Worm (Caenorhabditis elegans): ENCODE data around the gene F08D12.2.

F08D12.2 gene

ce11 chrII:2802804-2803586 is 21.5 kb downstream of the F08D12.2 start:
- TF ChIP-seq B0310.2 (tag; optimal IDR thresholded peaks at IDR 0.05) (no peak), ets-7 (tag; optimal IDR thresholded peaks at IDR 0.05) (no peak), hmg-4 (GFP tag; optimal IDR thresholded peaks at IDR 0.05) (no peak), flt-1 (GFP tag; IDR thresholded peaks at IDR 0.05) (no peak), sea-1 (GFP tag; conservative IDR thresholded peaks at IDR 0.05) (no peak), ceh-13 (GFP tag; optimal IDR thresholded peaks at IDR 0.05) (no peak), pes-1 (GFP tag; IDR thresholded peaks at IDR 0.05) (no peak), scrt-1 (GFP tag; IDR thresholded peaks at IDR 0.05) (no peak), ama-1 (optimal IDR thresholded peaks at IDR 0.05) (no peak), hmbx-1 (tag; optimal IDR thresholded peaks at IDR 0.05) (no peak), tbx-37 (GFP tag; conservative IDR thresholded peaks at IDR 0.05) (no peak), hnd-1 (tag; optimal IDR thresholded peaks at IDR 0.05) (no peak), aly-1 (tag; optimal IDR thresholded peaks at IDR 0.05) (no peak), ceh-36 (tag; optimal IDR thresholded peaks at IDR 0.05) (no peak), tbx-11 (GFP tag; IDR thresholded peaks at IDR 0.05) (no peak), F13C5.2 (tag; optimal IDR thresholded peaks at IDR 0.05) (no peak), tra-4 (tag; optimal IDR thresholded peaks at IDR 0.05) (no peak)

- TF ChIP-seq F13C5.2 (tag; optimal IDR thresholded peaks at IDR 0.05) (no peak), scrt-1 (GFP tag; IDR thresholded peaks at IDR 0.05) (no peak), hmg-4 (GFP tag; optimal IDR thresholded peaks at IDR 0.05) (no peak)
These were observed 22.8 kb downstream of the F08D12.2 start for ce11 chrII:2804245-2804644.

- TF ChIP-seq hmg-4 (GFP tag; optimal IDR thresholded peaks at IDR 0.05), result no peak
- no peak for TF ChIP-seq tbx-11 (GFP tag; IDR thresholded peaks at IDR 0.05)
- TF ChIP-seq tbx-37 (GFP tag; conservative IDR thresholded peaks at IDR 0.05), result no peak
- no peak for TF ChIP-seq aly-1 (tag; optimal IDR thresholded peaks at IDR 0.05)
These were observed 23.5 kb downstream of the F08D12.2 start for ce11 chrII:2804949-2805348.

- no peak for TF ChIP-seq tbx-37 (GFP tag; conservative IDR thresholded peaks at IDR 0.05)
- no peak for TF ChIP-seq ama-1 (optimal IDR thresholded peaks at IDR 0.05)
- TF ChIP-seq ceh-13 (GFP tag; optimal IDR thresholded peaks at IDR 0.05), result no peak
- no peak for TF ChIP-seq ceh-36 (tag; optimal IDR thresholded peaks at IDR 0.05)
- TF ChIP-seq tra-4 (tag; optimal IDR thresholded peaks at IDR 0.05), result no peak
- no peak for TF ChIP-seq tbx-11 (GFP tag; IDR thresholded peaks at IDR 0.05)
- no peak for TF ChIP-seq B0310.2 (tag; optimal IDR thresholded peaks at IDR 0.05)
- TF ChIP-seq aly-1 (tag; optimal IDR thresholded peaks at IDR 0.05), result no peak
- no peak for TF ChIP-seq pes-1 (GFP tag; IDR thresholded peaks at IDR 0.05)
- TF ChIP-seq sea-1 (GFP tag; conservative IDR thresholded peaks at IDR 0.05), result no peak
- no peak for TF ChIP-seq flt-1 (GFP tag; IDR thresholded peaks at IDR 0.05)
- no peak for TF ChIP-seq F13C5.2 (tag; optimal IDR thresholded peaks at IDR 0.05)
- TF ChIP-seq hmg-4 (GFP tag; optimal IDR thresholded peaks at IDR 0.05), result no peak
These were observed 24.1 kb downstream of the F08D12.2 start for ce11 chrII:2805566-2805965.

- TF ChIP-seq tbx-37 (GFP tag; conservative IDR thresholded peaks at IDR 0.05) (no peak), ama-1 (optimal IDR thresholded peaks at IDR 0.05) (no peak), tbx-11 (GFP tag; IDR thresholded peaks at IDR 0.05) (no peak), ets-7 (tag; optimal IDR thresholded peaks at IDR 0.05) (no peak), ceh-13 (GFP tag; optimal IDR thresholded peaks at IDR 0.05) (no peak), pes-1 (GFP tag; IDR thresholded peaks at IDR 0.05) (no peak), hmbx-1 (tag; optimal IDR thresholded peaks at IDR 0.05) (no peak), ceh-36 (tag; optimal IDR thresholded peaks at IDR 0.05) (no peak), hnd-1 (tag; optimal IDR thresholded peaks at IDR 0.05) (no peak)
These were observed 26.3 kb downstream of the F08D12.2 start, which contains the start of gene K12H6.12 for ce11 chrII:2807674-2808206. Gene K12H6.12 (plus strand): TSS chrII:2808156.

- TF ChIP-seq ceh-13 (GFP tag; optimal IDR thresholded peaks at IDR 0.05) (no peak), ceh-36 (tag; optimal IDR thresholded peaks at IDR 0.05) (no peak), F13C5.2 (tag; optimal IDR thresholded peaks at IDR 0.05) (no peak), scrt-1 (GFP tag; IDR thresholded peaks at IDR 0.05) (no peak), ama-1 (optimal IDR thresholded peaks at IDR 0.05) (no peak), ets-7 (tag; optimal IDR thresholded peaks at IDR 0.05) (no peak), hmbx-1 (tag; optimal IDR thresholded peaks at IDR 0.05) (no peak), tra-4 (tag; optimal IDR thresholded peaks at IDR 0.05) (no peak), pes-1 (GFP tag; IDR thresholded peaks at IDR 0.05) (no peak), hnd-1 (tag; optimal IDR thresholded peaks at IDR 0.05) (no peak), hmg-4 (GFP tag; optimal IDR thresholded peaks at IDR 0.05) (no peak), aly-1 (tag; optimal IDR thresholded peaks at IDR 0.05) (no peak), tbx-11 (GFP tag; IDR thresholded peaks at IDR 0.05) (no peak), tbx-37 (GFP tag; conservative IDR thresholded peaks at IDR 0.05) (no peak), sea-1 (GFP tag; conservative IDR thresholded peaks at IDR 0.05) (no peak), B0310.2 (tag; optimal IDR thresholded peaks at IDR 0.05) (no peak), flt-1 (GFP tag; IDR thresholded peaks at IDR 0.05) (no peak)
These were observed 33.6 kb downstream of the F08D12.2 start for ce11 chrII:2815017-2815416.

- no peak for TF ChIP-seq F13C5.2 (tag; optimal IDR thresholded peaks at IDR 0.05)
- TF ChIP-seq tbx-37 (GFP tag; conservative IDR thresholded peaks at IDR 0.05), result no peak
- TF ChIP-seq aly-1 (tag; optimal IDR thresholded peaks at IDR 0.05), result no peak
- TF ChIP-seq hmbx-1 (tag; optimal IDR thresholded peaks at IDR 0.05), result no peak
- TF ChIP-seq sea-1 (GFP tag; conservative IDR thresholded peaks at IDR 0.05), result no peak
These were observed 34.0 kb downstream of the F08D12.2 start, which contains the start of gene K12H6.2 for ce11 chrII:2815444-2815843. Gene K12H6.2 (minus strand): TSS chrII:2815544.

ce11 chrII:2816676-2817075 is 35.2 kb downstream of the F08D12.2 start, which contains the start of gene set-13:
Gene set-13 (plus strand): TSS chrII:2816976.
- TF ChIP-seq tra-4 (tag; optimal IDR thresholded peaks at IDR 0.05) (no peak), ama-1 (optimal IDR thresholded peaks at IDR 0.05) (no peak), ceh-36 (tag; optimal IDR thresholded peaks at IDR 0.05) (no peak), sea-1 (GFP tag; conservative IDR thresholded peaks at IDR 0.05) (no peak), flt-1 (GFP tag; IDR thresholded peaks at IDR 0.05) (no peak), ceh-13 (GFP tag; optimal IDR thresholded peaks at IDR 0.05) (no peak), hmbx-1 (tag; optimal IDR thresholded peaks at IDR 0.05) (no peak), hmg-4 (GFP tag; optimal IDR thresholded peaks at IDR 0.05) (no peak)
